Worm (Caenorhabditis elegans): Measurements from ENCODE around the gene spe-42.

DNA sequence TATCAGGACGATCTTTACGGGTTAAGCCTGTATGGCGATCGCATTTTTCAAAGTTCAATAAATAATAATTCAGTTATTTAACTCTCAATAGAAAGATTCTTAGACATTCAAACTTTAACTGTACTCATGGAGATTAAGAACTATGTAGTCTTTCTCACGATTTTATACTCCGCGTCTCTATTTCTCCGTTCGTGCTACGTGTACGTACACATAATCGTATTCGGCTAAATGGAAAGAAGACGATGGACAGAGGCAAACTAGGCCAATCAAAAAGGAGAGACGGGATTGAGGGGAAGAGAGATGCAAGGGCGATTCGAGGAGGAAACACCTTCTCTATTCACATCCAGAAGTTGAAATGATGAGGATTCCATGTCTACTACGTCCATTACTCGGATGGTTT is 36.6 kb upstream of the spe-42 start, which contains the start of gene bus-18:
- no peak for TF ChIP-seq nhr-90 (tag; optimal IDR thresholded peaks at IDR 0.05; ENCODE audit: poor library complexity)
- no peak for TF ChIP-seq alr-1 (tag; optimal IDR thresholded peaks at IDR 0.05; ENCODE audit: borderline replicate concordance)
